Fruit fly (Drosophila melanogaster) whole organism, embryonic: ENCODE measurements around the gene CG32102.
A peak's percentile ranks its signal among the peaks of the same experiment; 100 is the strongest.

Source experiments
- Adf1 ChIP-seq: fragments of 200-800 bp; sonication (Bioruptor generic); IDR thresholded peaks from 2 replicates; pipeline ENCODE4 v1.3.6; 2022; ENCODE audit warnings: missing biosample characterization, missing genetic modification characterization
- Awh ChIP-seq: fragments of 200-800 bp; sonication (Bioruptor generic); IDR thresholded peaks from 2 replicates; pipeline ENCODE4, ENCODE4 v1.3.6; 2022; ENCODE audit warnings: missing biosample characterization, missing genetic modification characterization
- CG10543 ChIP-seq: fragments of 200-800 bp; sonication (Bioruptor generic); optimal IDR thresholded peaks from 3 replicates; lab custom pipeline; 2017; ENCODE audit warnings: missing biosample characterization, mild to moderate bottlenecking, missing genetic modification characterization, moderate library complexity
- CG10654 ChIP-seq: fragments of 200-800 bp; sonication (Bioruptor generic); optimal IDR thresholded peaks from 2 replicates; lab custom pipeline; 2016; ENCODE audit warnings: missing biosample characterization, missing genetic modification characterization
- CG11093 ChIP-seq: fragments of 200-800 bp; sonication (Bioruptor generic); IDR thresholded peaks from 3 replicates; pipeline ENCODE4 v1.3.6; 2022; ENCODE audit warnings: missing biosample characterization, missing genetic modification characterization
- CG11560 ChIP-seq: fragments of 200-800 bp; sonication (Bioruptor generic); IDR thresholded peaks from 3 replicates; pipeline ENCODE4 v1.3.6; 2022; ENCODE audit warnings: missing biosample characterization, missing genetic modification characterization
- CG1233 ChIP-seq: fragments of 200-800 bp; sonication (Bioruptor generic); optimal IDR thresholded peaks from 4 replicates; lab custom pipeline; 2018; ENCODE audit warnings: missing biosample characterization, mild to moderate bottlenecking, missing genetic modification characterization
- CG12391 ChIP-seq: fragments of 200-800 bp; sonication (Bioruptor generic); optimal IDR thresholded peaks from 3 replicates; lab custom pipeline; 2018; ENCODE audit warnings: missing biosample characterization, mild to moderate bottlenecking, missing genetic modification characterization, moderate library complexity
- CG15696 ChIP-seq: fragments of 200-800 bp; sonication (Bioruptor generic); optimal IDR thresholded peaks from 2 replicates; lab custom pipeline; 2019; ENCODE audit warnings: missing biosample characterization, mild to moderate bottlenecking, missing genetic modification characterization, moderate library complexity
- CG3065 ChIP-seq: fragments of 200-800 bp; sonication (Bioruptor generic); optimal IDR thresholded peaks from 2 replicates; lab custom pipeline; 2016; ENCODE audit warnings: missing biosample characterization, missing genetic modification characterization
- CG3726 ChIP-seq: fragments of 200-800 bp; sonication (Bioruptor generic); IDR thresholded peaks from 3 replicates; pipeline ENCODE4, ENCODE4 v1.3.6; 2022; ENCODE audit warnings: missing biosample characterization, missing genetic modification characterization
- CG3838 ChIP-seq: fragments of 200-800 bp; sonication (Bioruptor generic); optimal IDR thresholded peaks from 3 replicates; lab custom pipeline; 2016; ENCODE audit warnings: missing biosample characterization, missing genetic modification characterization
- CG42726 ChIP-seq: fragments of 200-800 bp; sonication (Bioruptor generic); IDR thresholded peaks from 2 replicates; pipeline ENCODE4 v1.3.6; 2022; ENCODE audit warnings: missing biosample characterization, missing genetic modification characterization; ENCODE audit not compliant: partially characterized antibody
- CG6272 ChIP-seq: fragments of 200-800 bp; sonication (Bioruptor generic); IDR thresholded peaks from 2 replicates; pipeline ENCODE4 v1.3.6; 2022; ENCODE audit warnings: missing biosample characterization, missing genetic modification characterization
- CG7928 ChIP-seq: fragments of 200-800 bp; sonication (Bioruptor generic); optimal IDR thresholded peaks from 2 replicates; lab custom pipeline; 2017; ENCODE audit warnings: missing biosample characterization, mild to moderate bottlenecking, missing genetic modification characterization
- CG7963 ChIP-seq: fragments of 200-800 bp; sonication (Bioruptor generic); IDR thresholded peaks from 3 replicates; pipeline ENCODE4 v1.3.6; 2022; ENCODE audit warnings: missing biosample characterization, missing genetic modification characterization; ENCODE audit not compliant: partially characterized antibody
- CG8924 ChIP-seq: fragments of 200-800 bp; optimal IDR thresholded peaks from 3 replicates; lab custom pipeline; 2019; ENCODE audit warnings: missing biosample characterization, mild to moderate bottlenecking, missing genetic modification characterization, moderate library complexity
- CG8944 ChIP-seq: fragments of 200-800 bp; sonication (Bioruptor generic); optimal IDR thresholded peaks from 3 replicates; lab custom pipeline; 2016; ENCODE audit warnings: missing biosample characterization, missing genetic modification characterization
- CkIIα-i1 ChIP-seq: fragments of 200-800 bp; sonication (Bioruptor generic); IDR thresholded peaks from 2 replicates; pipeline ENCODE4 v1.3.6; 2022; ENCODE audit warnings: missing biosample characterization, missing genetic modification characterization
- CoRest ChIP-seq: fragments of 200-800 bp; sonication (Bioruptor generic); optimal IDR thresholded peaks from 3 replicates; lab custom pipeline; 2018; ENCODE audit warnings: missing biosample characterization, mild to moderate bottlenecking, missing genetic modification characterization, moderate library complexity
- D ChIP-seq, 2 experiments: fragments of 200-800 bp in 1 of 2; fragments of >200 bp in 1 of 2; sonication (Bioruptor generic) in 1 of 2; optimal IDR thresholded peaks; 2 replicates in 1 of 2; 3 replicates in 1 of 2; lab custom pipeline; 2017; ENCODE audit warnings: mild to moderate bottlenecking in 1 of 2, missing biosample characterization in 1 of 2, missing genetic modification characterization in 1 of 2, missing genetic modification reagents in 1 of 2
- Dref ChIP-seq: fragments of 200-800 bp; sonication (Bioruptor generic); IDR thresholded peaks from 2 replicates; pipeline ENCODE4 v1.3.6; 2022; ENCODE audit warnings: missing biosample characterization, missing genetic modification characterization
- Gug ChIP-seq: fragments of 200-800 bp; sonication (Bioruptor generic); IDR thresholded peaks from 4 replicates; pipeline ENCODE4 v1.3.6; 2022; ENCODE audit warnings: missing biosample characterization, missing genetic modification characterization
- Hand ChIP-seq: fragments of 200-800 bp; sonication (Bioruptor generic); optimal IDR thresholded peaks from 2 replicates; lab custom pipeline; 2017; ENCODE audit warnings: mild to moderate bottlenecking, missing biosample characterization, missing genetic modification reagents, missing genetic modification characterization
- Hey ChIP-seq: fragments of 200-800 bp; sonication (Bioruptor generic); optimal IDR thresholded peaks from 3 replicates; lab custom pipeline; 2018; ENCODE audit warnings: missing biosample characterization, mild to moderate bottlenecking, missing genetic modification characterization
- Hmx ChIP-seq: fragments of 200-800 bp; sonication (Bioruptor generic); optimal IDR thresholded peaks from 2 replicates; lab custom pipeline; 2016; ENCODE audit warnings: missing biosample characterization, missing genetic modification characterization
- Jarid2 ChIP-seq: fragments of 200-800 bp; sonication (Bioruptor generic); optimal IDR thresholded peaks from 3 replicates; lab custom pipeline; 2017; ENCODE audit warnings: mild to moderate bottlenecking, missing biosample characterization, missing genetic modification reagents, missing genetic modification characterization
- Kr ChIP-seq: fragments of 200-800 bp; sonication (Bioruptor generic); optimal IDR thresholded peaks from 2 replicates; lab custom pipeline; 2017; ENCODE audit warnings: missing biosample characterization, mild to moderate bottlenecking, missing genetic modification characterization
- Trl ChIP-seq, 3 experiments: fragments of >200 bp in 2 of 3; fragments of 200-800 bp in 1 of 3; sonication (Bioruptor generic) in 1 of 3; optimal IDR thresholded peaks; 2 replicates in 1 of 3; 3 replicates in 2 of 3; lab custom pipeline; 2016 to 2017; ENCODE audit warnings: missing biosample characterization in 1 of 3, missing genetic modification characterization in 1 of 3
- da ChIP-seq: fragments of 200-800 bp; sonication (Bioruptor generic); optimal IDR thresholded peaks from 2 replicates; lab custom pipeline; 2016; ENCODE audit warnings: missing biosample characterization, missing genetic modification characterization
- esg ChIP-seq: fragments of 200-800 bp; sonication (Bioruptor generic); conservative IDR thresholded peaks from 2 replicates; pipeline ENCODE4 v1.3.6; 2022; ENCODE audit warnings: missing biosample characterization, missing genetic modification characterization
- ewg ChIP-seq: fragments of 200-800 bp; sonication (Bioruptor generic); optimal IDR thresholded peaks from 3 replicates; lab custom pipeline; 2017; ENCODE audit warnings: mild to moderate bottlenecking, missing biosample characterization, missing genetic modification reagents, missing genetic modification characterization
- exex ChIP-seq: fragments of 200-800 bp; sonication (Bioruptor generic); optimal IDR thresholded peaks from 4 replicates; lab custom pipeline; 2018; ENCODE audit warnings: missing biosample characterization, mild to moderate bottlenecking, missing genetic modification characterization, moderate library complexity
- ftz-f1 ChIP-seq: fragments of 200-800 bp; sonication (Bioruptor generic); optimal IDR thresholded peaks from 2 replicates; lab custom pipeline; 2016; ENCODE audit warnings: missing biosample characterization, missing genetic modification characterization
- gem ChIP-seq: fragments of 200-800 bp; sonication (Bioruptor generic); optimal IDR thresholded peaks from 2 replicates; lab custom pipeline; 2019; ENCODE audit warnings: missing biosample characterization, mild to moderate bottlenecking, missing genetic modification characterization, moderate library complexity
- grau ChIP-seq: fragments of 200-800 bp; optimal IDR thresholded peaks from 3 replicates; lab custom pipeline; 2019; ENCODE audit warnings: missing biosample characterization, mild to moderate bottlenecking, missing genetic modification characterization, moderate library complexity
- nerfin-1 ChIP-seq: fragments of 200-800 bp; sonication (Bioruptor generic); optimal IDR thresholded peaks from 3 replicates; lab custom pipeline; 2019; ENCODE audit warnings: missing biosample characterization, mild to moderate bottlenecking, missing genetic modification characterization, moderate library complexity
- odd ChIP-seq: fragments of 200-800 bp; sonication (Bioruptor generic); optimal IDR thresholded peaks from 2 replicates; lab custom pipeline; 2017; ENCODE audit warnings: missing biosample characterization, mild to moderate bottlenecking, missing genetic modification characterization
- otp ChIP-seq: fragments of 200-800 bp; sonication (Bioruptor generic); IDR thresholded peaks from 3 replicates; pipeline ENCODE4, ENCODE4 v1.3.6; 2022; ENCODE audit warnings: missing biosample characterization, missing genetic modification characterization
- pan ChIP-seq, 4 experiments: fragments of >200 bp in 3 of 4; fragments of 200-800 bp in 1 of 4; sonication (Bioruptor generic) in 1 of 4; optimal IDR thresholded peaks in 3 of 4; IDR thresholded peaks in 1 of 4; 2 replicates each; pipeline versions ENCODE4 v1.3.6 to Lab custom; 2017 to 2022; ENCODE audit warnings: missing biosample characterization in 2 of 4, missing genetic modification characterization in 2 of 4, mixed read lengths in 1 of 4
- pb ChIP-seq: fragments of 200-800 bp; sonication (Bioruptor generic); optimal IDR thresholded peaks from 3 replicates; lab custom pipeline; 2016; ENCODE audit warnings: missing biosample characterization, missing genetic modification characterization
- phol ChIP-seq: fragments of 200-800 bp; sonication (Bioruptor generic); optimal IDR thresholded peaks from 3 replicates; lab custom pipeline; 2018; ENCODE audit warnings: missing biosample characterization, mild to moderate bottlenecking, missing genetic modification characterization, moderate library complexity
- sd ChIP-seq: fragments of 200-800 bp; sonication (Bioruptor generic); optimal IDR thresholded peaks from 3 replicates; lab custom pipeline; 2018; ENCODE audit warnings: missing biosample characterization, mild to moderate bottlenecking, missing genetic modification characterization, moderate library complexity
- sens ChIP-seq: fragments of 200-800 bp; sonication (Bioruptor generic); peaks from one replicate; lab custom pipeline; 2016; ENCODE audit warnings: missing biosample characterization, missing genetic modification characterization
- sens-2 ChIP-seq: fragments of 200-800 bp; sonication (Bioruptor generic); IDR thresholded peaks from 2 replicates; pipeline ENCODE4 v1.3.6; 2022; ENCODE audit warnings: missing biosample characterization, missing genetic modification characterization
- sqz ChIP-seq: fragments of 200-800 bp; sonication (Bioruptor generic); optimal IDR thresholded peaks from 3 replicates; lab custom pipeline; 2018; ENCODE audit warnings: missing biosample characterization, mild to moderate bottlenecking, missing genetic modification characterization
- sr ChIP-seq: fragments of 200-800 bp; sonication (Bioruptor generic); IDR thresholded peaks from 3 replicates; pipeline ENCODE4 v1.3.6; 2022; ENCODE audit warnings: missing biosample characterization, missing genetic modification characterization
- tap ChIP-seq: fragments of 200-800 bp; optimal IDR thresholded peaks from 3 replicates; lab custom pipeline; 2019; ENCODE audit warnings: missing biosample characterization, mild to moderate bottlenecking, missing genetic modification characterization, moderate library complexity

The CG32102 gene

dm6 chr3L:12503865-12504650 lies 34.5 kb upstream of the CG32102 start, which contains the start of the genes CG10646 and vih (continued):
- peak; percentile 68 for TF ChIP-seq sqz (GFP tag; lab: Kevin White, UChicago)
- no peak for TF ChIP-seq CG11560 (tag; lab: Robert Waterston, UW)
- TF ChIP-seq grau (tag; lab: Kevin White, UChicago) = peak; percentile 59
- TF ChIP-seq sens = peak; percentile 85
- TF ChIP-seq CG10543 = peak; percentile 65
- TF ChIP-seq CG6272 (GFP tag; lab: Robert Waterston, UW) = no peak
- TF ChIP-seq CG3726 (GFP tag; lab: Robert Waterston, UW) = no peak
- TF ChIP-seq CG15696 (tag; lab: Kevin White, UChicago) = peak; percentile 9
- TF ChIP-seq CoRest (tag; lab: Kevin White, UChicago) = peak; percentile 59
- no peak for TF ChIP-seq CG3838
- TF ChIP-seq sd = no peak
- no peak for TF ChIP-seq CG3065 (GFP tag; lab: Kevin White, UChicago)
- TF ChIP-seq sr (GFP tag; lab: Robert Waterston, UW) = no peak
- TF ChIP-seq Dref (GFP tag; lab: Robert Waterston, UW) = peak; percentile 60
- peak; percentile 26 for TF ChIP-seq exex
- TF ChIP-seq ewg (GFP tag; lab: Kevin White, UChicago) = peak; percentile 27
- no peak for TF ChIP-seq pb (GFP tag; lab: Kevin White, UChicago)
- no peak for TF ChIP-seq Kr (GFP tag; lab: Kevin White, UChicago)
- no peak for TF ChIP-seq pan (optimal IDR thresholded peaks at IDR 0.05; lab: Kevin White, UChicago)
- TF ChIP-seq pan (GFP tag; optimal IDR thresholded peaks at IDR 0.05 in 1 of 2, IDR thresholded peaks at IDR 0.05 in 1 of 2) = peak in 1 of 2 experiments; percentile 47
- TF ChIP-seq da (GFP tag; lab: Kevin White, UChicago) = no peak
- no peak for TF ChIP-seq CG1233 (GFP tag; lab: Kevin White, UChicago)
- no peak for TF ChIP-seq CG7963
- TF ChIP-seq CkIIα-i1 (GFP tag; lab: Robert Waterston, UW) = no peak
- no peak for TF ChIP-seq Jarid2 (GFP tag; lab: Kevin White, UChicago)
- TF ChIP-seq otp (GFP tag; lab: Robert Waterston, UW) = no peak
- peak; percentile 25 for TF ChIP-seq ftz-f1 (GFP tag; lab: Kevin White, UChicago)
- TF ChIP-seq Awh = no peak
- TF ChIP-seq CG8924 (tag; lab: Kevin White, UChicago) = peak; percentile 63
- TF ChIP-seq Hand = no peak
- TF ChIP-seq Hey = no peak
- TF ChIP-seq CG42726 (GFP tag; lab: Robert Waterston, UW) = no peak
- TF ChIP-seq odd = peak; percentile 36
- TF ChIP-seq tap = peak; percentile 4
- no peak for TF ChIP-seq gem (tag; lab: Kevin White, UChicago)
- TF ChIP-seq Adf1 (GFP tag; lab: Robert Waterston, UW) = no peak
- TF ChIP-seq Hmx (GFP tag; lab: Kevin White, UChicago) = no peak
- TF ChIP-seq nerfin-1 (tag; lab: Kevin White, UChicago) = peak; percentile 21
- TF ChIP-seq sens-2 (GFP tag; lab: Robert Waterston, UW) = no peak
- peak; percentile 77 for TF ChIP-seq CG12391 (tag; lab: Kevin White, UChicago)
- no peak for TF ChIP-seq Trl (optimal IDR thresholded peaks at IDR 0.05; lab: Kevin White, UChicago)
- TF ChIP-seq Trl (GFP tag; optimal IDR thresholded peaks at IDR 0.05; lab: Kevin White, UChicago) = peak; percentile 15
- no peak for TF ChIP-seq CG11093
- no peak; the same call in 3 of the 4 replicates for TF ChIP-seq Gug
- peak; percentile 90 for TF ChIP-seq phol
- no peak for TF ChIP-seq esg (GFP tag; lab: Robert Waterston, UW)
- no peak for TF ChIP-seq CG7928 (GFP tag; lab: Kevin White, UChicago)
- no peak for TF ChIP-seq D (optimal IDR thresholded peaks at IDR 0.05; lab: Kevin White, UChicago)
- TF ChIP-seq D (GFP tag; optimal IDR thresholded peaks at IDR 0.05; lab: Kevin White, UChicago) = peak; percentile 37
- TF ChIP-seq CG8944 = no peak
- TF ChIP-seq CG10654 (GFP tag; lab: Kevin White, UChicago) = peak; percentile 79
